Fruit fly (Drosophila melanogaster): ENCODE data around the gene CG14642.

- TF ChIP-seq Dll (optimal IDR thresholded peaks at IDR 0.05) (no peak), CG8478 (optimal IDR thresholded peaks at IDR 0.05) (no peak)
Measured at dm6 chr3R:4232139-4233017, 10.1 kb downstream of the CG14642 start, which contains the start of gene CG14641.

Measured in whole organism.